Worm (Caenorhabditis elegans): ENCODE measurements around the gene math-3.

DNA sequence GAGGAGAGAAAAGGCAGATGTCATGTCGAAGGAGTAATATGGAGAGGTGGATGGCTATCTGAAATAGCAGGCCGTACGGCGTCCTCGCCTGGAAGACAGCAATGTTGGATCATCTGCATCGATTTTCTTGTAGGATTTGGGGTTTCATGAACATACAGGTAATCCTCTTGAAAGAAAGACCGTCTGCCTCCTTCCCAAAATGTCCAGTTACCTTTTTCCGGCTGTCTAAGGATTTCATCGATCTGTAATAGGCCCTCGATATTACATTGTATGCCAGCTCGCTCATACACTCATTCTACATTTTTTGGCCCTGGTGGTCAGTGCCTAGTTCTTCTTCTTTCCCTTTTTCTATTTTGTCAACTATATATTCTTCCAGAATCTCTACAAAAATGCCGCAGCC is 49.5 kb upstream of the math-3 start, which contains the start of the genes fbxb-5 and btb-8:
- TF ChIP-seq ref-1 (GFP tag; conservative IDR thresholded peaks at IDR 0.05) (no peak), flt-1 (GFP tag; IDR thresholded peaks at IDR 0.05) (no peak), tab-1 (GFP tag; IDR thresholded peaks at IDR 0.05) (no peak), ztf-23 (GFP tag; IDR thresholded peaks at IDR 0.05) (no peak), T22C8.4 (GFP tag; IDR thresholded peaks at IDR 0.05) (no peak), ztf-29 (GFP tag; IDR thresholded peaks at IDR 0.05) (no peak), med-1 (GFP tag; optimal IDR thresholded peaks at IDR 0.05; ENCODE audit: insufficient read depth) (no peak)

All from whole organism, midembryonic.